Worm (Caenorhabditis elegans) whole organism, L4 larva: ENCODE measurements around the gene ttr-35.

Experiments used
- T20F7.1 ChIP-seq: fragments of 200-800 bp; sonication (Bioruptor generic); optimal IDR thresholded peaks from 2 replicates; lab custom pipeline; 2018; ENCODE audit warnings: mild to moderate bottlenecking, missing genetic modification characterization, missing compliant biosample characterization
- ceh-28 ChIP-seq: fragments of 150-350 bp; optimal IDR thresholded peaks from 2 replicates; lab custom pipeline; 2014; ENCODE audit warnings: missing biosample characterization, missing genetic modification reagents, missing genetic modification characterization
- dve-1 ChIP-seq: sonication (generic microtip); optimal IDR thresholded peaks from 2 replicates; lab custom pipeline; 2017; ENCODE audit warnings: antibody characterized with exemption, mild to moderate bottlenecking, missing genetic modification characterization, missing compliant biosample characterization; ENCODE audit not compliant: insufficient read depth
- skn-1 ChIP-seq: fragments of 150-350 bp; optimal IDR thresholded peaks from 2 replicates; lab custom pipeline; 2014; ENCODE audit warnings: missing biosample characterization, missing genetic modification characterization
- snpc-4 ChIP-seq: fragments of 150-350 bp; optimal IDR thresholded peaks from 2 replicates; lab custom pipeline; 2014; ENCODE audit warnings: missing biosample characterization, missing genetic modification characterization
- ztf-11 ChIP-seq: fragments of 150-350 bp; optimal IDR thresholded peaks from 2 replicates; lab custom pipeline; 2014; ENCODE audit warnings: missing biosample characterization, missing genetic modification characterization

DNA sequence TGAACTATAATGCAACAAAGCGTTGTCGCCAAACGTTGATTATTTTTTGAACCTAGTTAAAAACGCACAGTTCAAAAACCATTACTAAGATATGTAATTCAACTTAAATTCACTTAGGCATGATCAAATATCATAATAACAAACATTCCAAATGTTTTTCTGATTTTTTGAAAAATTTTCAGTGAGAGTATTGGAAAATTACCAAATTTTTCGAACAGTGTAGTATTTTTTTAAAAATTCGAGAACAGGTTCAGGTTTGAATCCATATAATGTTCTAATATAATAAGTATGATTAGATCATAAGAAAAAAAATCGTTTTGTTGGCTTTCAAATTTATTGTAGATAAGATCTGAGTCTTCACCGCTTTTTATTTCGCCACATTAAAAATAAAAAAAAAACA is 41.5 kb downstream of the ttr-35 start:
- TF ChIP-seq dve-1 (tag; lab: Kevin White, UChicago) (no peak), skn-1 (no peak), T20F7.1 (no peak), snpc-4 (no peak), ceh-28 (tag; lab: Kevin White, UChicago) (no peak), ztf-11 (no peak)
